Fruit fly (Drosophila melanogaster): ENCODE data around the gene CG33946.

- TF ChIP-seq dsf (GFP tag; optimal IDR thresholded peaks at IDR 0.05; ENCODE audit: borderline replicate concordance) = no peak
- TF ChIP-seq br (GFP tag; optimal IDR thresholded peaks at IDR 0.05) = no peak
- no peak for TF ChIP-seq jim (GFP tag; optimal IDR thresholded peaks at IDR 0.05)
- no peak for TF ChIP-seq brk (GFP tag; optimal IDR thresholded peaks at IDR 0.05)
Observed at dm6 chr3L:6193556-6194114, 26.7 kb upstream of the CG33946 start.
